Worm (Caenorhabditis elegans) whole organism, late embryonic: ENCODE results near the gene fat-2.

ENCODE experiments used
- K09A11.1 ChIP-seq: sonication (generic microtip); optimal IDR thresholded peaks from 2 replicates; lab custom pipeline; 2017; ENCODE audit warnings: antibody characterized with exemption, mild to moderate bottlenecking, missing genetic modification characterization, missing compliant biosample characterization; ENCODE audit not compliant: insufficient read depth
- T23F11.4 ChIP-seq: fragments of 200-800 bp; sonication (Bioruptor generic); optimal IDR thresholded peaks from 2 replicates; lab custom pipeline; 2018; ENCODE audit warnings: mild to moderate bottlenecking, missing genetic modification characterization, missing compliant biosample characterization
- elt-2 ChIP-seq: sonication (generic microtip); optimal IDR thresholded peaks from 2 replicates; lab custom pipeline; 2016; ENCODE audit warnings: missing genetic modification reagents, missing genetic modification characterization, missing compliant biosample characterization
- fkh-10 ChIP-seq: fragments of 150-350 bp; optimal IDR thresholded peaks from 2 replicates; lab custom pipeline; 2014; ENCODE audit warnings: missing biosample characterization, missing genetic modification reagents, missing genetic modification characterization
- hlh-6 ChIP-seq: sonication (generic microtip); optimal IDR thresholded peaks from 2 replicates; lab custom pipeline; 2016; ENCODE audit warnings: missing genotype, missing genetic modification characterization, missing compliant biosample characterization
- nhr-11 ChIP-seq: fragments of 150-350 bp; optimal IDR thresholded peaks from 2 replicates; lab custom pipeline; 2014; ENCODE audit warnings: missing biosample characterization, missing genetic modification characterization
- pha-4 ChIP-seq: fragments of 150-350 bp; optimal IDR thresholded peaks from 2 replicates; lab custom pipeline; 2018; ENCODE audit warnings: missing biosample characterization, missing genetic modification reagents, missing genetic modification characterization
- tbx-7 ChIP-seq: sonication (generic microtip); optimal IDR thresholded peaks from 2 replicates; lab custom pipeline; 2016; ENCODE audit warnings: missing genotype, missing genetic modification characterization, missing compliant biosample characterization
- unc-86 ChIP-seq: sonication (generic microtip); optimal IDR thresholded peaks from 2 replicates; lab custom pipeline; 2016; ENCODE audit warnings: missing genetic modification characterization, missing compliant biosample characterization

- TF ChIP-seq pha-4 (tag; lab: Kevin White, UChicago): no peak
- no peak for TF ChIP-seq unc-86 (tag; lab: Kevin White, UChicago)
- TF ChIP-seq K09A11.1 (tag; lab: Kevin White, UChicago): no peak
- no peak for TF ChIP-seq nhr-11 (tag; lab: Kevin White, UChicago)
- no peak for TF ChIP-seq elt-2 (tag; lab: Kevin White, UChicago)
- TF ChIP-seq T23F11.4 (GFP tag; lab: Kevin White, UChicago): no peak
- TF ChIP-seq hlh-6 (tag; lab: Kevin White, UChicago): no peak
- no peak for TF ChIP-seq fkh-10
- no peak for TF ChIP-seq tbx-7 (tag; lab: Kevin White, UChicago)
Observed at ce11 chrIV:13328059-13328458, 4.4 kb downstream of the fat-2 start, which contains the start of gene far-6.
